Fruit fly (Drosophila melanogaster): ENCODE data around the gene Arr2.

Arr2 gene

DNA sequence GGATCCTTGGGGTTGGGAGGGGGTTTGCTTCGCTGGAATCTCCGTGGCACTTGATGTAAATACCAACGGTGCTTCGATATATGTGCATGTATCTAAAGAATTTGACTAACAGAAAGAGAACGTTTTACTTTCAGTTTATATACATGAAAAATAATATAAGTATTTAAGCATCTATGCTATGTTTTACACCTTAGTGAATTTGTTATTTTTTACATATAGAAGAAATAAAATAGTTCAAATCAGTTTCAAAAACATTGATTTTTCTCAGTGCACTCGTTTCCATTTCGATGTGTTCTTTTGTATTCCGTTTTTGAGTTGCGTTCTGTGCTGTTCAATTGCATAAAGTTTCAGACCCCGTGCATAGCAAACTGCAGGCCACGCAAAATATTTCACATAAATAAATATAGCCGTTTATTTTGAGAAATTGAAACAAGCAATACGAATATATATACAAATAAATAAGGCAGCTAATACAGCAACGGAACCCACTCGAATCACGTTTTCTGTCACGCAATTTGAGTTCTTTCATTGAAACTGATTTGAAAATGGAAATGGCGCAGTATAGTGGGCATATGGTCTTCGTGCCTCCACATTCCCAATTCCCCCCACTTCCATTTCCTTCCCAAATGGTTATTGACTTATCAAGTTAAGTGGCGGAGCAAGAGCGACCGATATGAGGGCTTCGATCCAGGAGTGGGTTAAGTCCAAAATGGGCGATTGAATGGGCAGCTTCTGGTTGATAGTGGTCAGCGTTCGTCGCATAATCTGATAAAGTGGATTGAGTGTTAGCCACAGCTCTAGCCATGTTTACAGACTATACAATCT, 34.0 kb upstream of the Arr2 start (continued):
- no peak for TF ChIP-seq pfk (GFP tag; optimal IDR thresholded peaks at IDR 0.05)
- peak; percentile 9 for TF ChIP-seq gem (tag; optimal IDR thresholded peaks at IDR 0.05)
- TF ChIP-seq HLH3B (GFP tag; IDR thresholded peaks at IDR 0.05), result no peak
- peak; percentile 17 for TF ChIP-seq mirr (GFP tag; optimal IDR thresholded peaks at IDR 0.05)
- no peak for TF ChIP-seq CG1602 (GFP tag; optimal IDR thresholded peaks at IDR 0.05)
- no peak for TF ChIP-seq H2.0 (GFP tag; IDR thresholded peaks at IDR 0.05)
- peak; percentile 13 for TF ChIP-seq CG7987 (GFP tag; optimal IDR thresholded peaks at IDR 0.05)
- no peak for TF ChIP-seq pb (GFP tag; optimal IDR thresholded peaks at IDR 0.05)
- TF ChIP-seq CG11695 (GFP tag; IDR thresholded peaks at IDR 0.05), result 0 out of 3 replicates have a peak, but pooled peaks have one; percentile 50
- TF ChIP-seq CHES-1-like (GFP tag; optimal IDR thresholded peaks at IDR 0.05), result no peak
- no peak for TF ChIP-seq Lim3 (GFP tag; IDR thresholded peaks at IDR 0.05)
- no peak for TF ChIP-seq CG31224 (GFP tag; IDR thresholded peaks at IDR 0.05)
- no peak for TF ChIP-seq CG10431 (GFP tag; optimal IDR thresholded peaks at IDR 0.05)
- no peak for TF ChIP-seq Gug (GFP tag; IDR thresholded peaks at IDR 0.05)
- no peak for TF ChIP-seq CG31388 (GFP tag; optimal IDR thresholded peaks at IDR 0.05)
- no peak for TF ChIP-seq CG7745 (tag; optimal IDR thresholded peaks at IDR 0.05)
- peak; percentile 20 for TF ChIP-seq Deaf1 (tag; optimal IDR thresholded peaks at IDR 0.05)
- TF ChIP-seq tup (GFP tag; optimal IDR thresholded peaks at IDR 0.05), result no peak
- no peak for TF ChIP-seq shn (GFP tag; optimal IDR thresholded peaks at IDR 0.05)
- peak; percentile 4 for TF ChIP-seq CG3281 (GFP tag; optimal IDR thresholded peaks at IDR 0.05)
- no peak for TF ChIP-seq wek (GFP tag; optimal IDR thresholded peaks at IDR 0.05)
- no peak for TF ChIP-seq Taf1 (GFP tag; IDR thresholded peaks at IDR 0.05)
- no peak for TF ChIP-seq CG12236 (GFP tag; optimal IDR thresholded peaks at IDR 0.05)
- no peak for TF ChIP-seq tx (GFP tag; optimal IDR thresholded peaks at IDR 0.05)
- no peak for TF ChIP-seq row (GFP tag; IDR thresholded peaks at IDR 0.05)
- TF ChIP-seq CG16779 (GFP tag; IDR thresholded peaks at IDR 0.05), result no peak
- no peak for TF ChIP-seq gt (GFP tag; IDR thresholded peaks at IDR 0.05)
- no peak for TF ChIP-seq z (GFP tag; IDR thresholded peaks at IDR 0.05)
- TF ChIP-seq Sry-δ (GFP tag; optimal IDR thresholded peaks at IDR 0.05), result no peak
- peak; percentile 28 for TF ChIP-seq CG34376 (GFP tag; optimal IDR thresholded peaks at IDR 0.05)
- TF ChIP-seq ash1 (GFP tag; optimal IDR thresholded peaks at IDR 0.05), result no peak
- TF ChIP-seq az2 (GFP tag; optimal IDR thresholded peaks at IDR 0.05), result no peak
- TF ChIP-seq ab (GFP tag; optimal IDR thresholded peaks at IDR 0.05), result no peak
- no peak for TF ChIP-seq CG11093 (GFP tag; IDR thresholded peaks at IDR 0.05)
- no peak for TF ChIP-seq CG10274 (GFP tag; optimal IDR thresholded peaks at IDR 0.05)
- TF ChIP-seq gro (GFP tag; optimal IDR thresholded peaks at IDR 0.05), result peak; percentile 39
- peak; percentile 81 for TF ChIP-seq grn (GFP tag; optimal IDR thresholded peaks at IDR 0.05)
- no peak for TF ChIP-seq onecut (GFP tag; IDR thresholded peaks at IDR 0.05)
- no peak for TF ChIP-seq CG6683 (GFP tag; optimal IDR thresholded peaks at IDR 0.05)
- TF ChIP-seq Blimp-1 (GFP tag; optimal IDR thresholded peaks at IDR 0.05), result peak; percentile 9
- TF ChIP-seq aop (GFP tag; IDR thresholded peaks at IDR 0.05), result no peak
- peak; percentile 29 for TF ChIP-seq CG13624 (GFP tag; optimal IDR thresholded peaks at IDR 0.05)
- no peak for TF ChIP-seq Nf-YA (GFP tag; IDR thresholded peaks at IDR 0.05)
- TF ChIP-seq CG6254 (GFP tag; optimal IDR thresholded peaks at IDR 0.05), result no peak
- TF ChIP-seq CG2875 (GFP tag; optimal IDR thresholded peaks at IDR 0.05), result no peak
- TF ChIP-seq CG3995 (GFP tag; optimal IDR thresholded peaks at IDR 0.05), result peak; percentile 40
- no peak for TF ChIP-seq CG6854 (GFP tag; optimal IDR thresholded peaks at IDR 0.05)
- TF ChIP-seq prd (optimal IDR thresholded peaks at IDR 0.05), result no peak
- TF ChIP-seq prd (GFP tag; IDR thresholded peaks at IDR 0.05), result peak; percentile 57
- no peak for TF ChIP-seq pros (GFP tag; optimal IDR thresholded peaks at IDR 0.05)
- no peak for TF ChIP-seq CG33557 (GFP tag; optimal IDR thresholded peaks at IDR 0.05)

All from whole organism, embryonic.